Fruit fly (Drosophila melanogaster) whole organism, prepupa: Measurements from ENCODE around the gene CG31777.

Experiments
- Blimp-1 ChIP-seq: fragments of 200-800 bp; sonication (Bioruptor generic); optimal IDR thresholded peaks from 3 replicates; lab custom pipeline; 2017; ENCODE audit warnings: missing biosample characterization, missing genetic modification characterization, mild to moderate bottlenecking, moderate library complexity, missing genetic modification reagents
- CG10631 ChIP-seq: fragments of 200-800 bp; sonication (Bioruptor generic); optimal IDR thresholded peaks from 2 replicates; lab custom pipeline; 2016; ENCODE audit warnings: missing biosample characterization, missing genetic modification characterization
- CG10669 ChIP-seq: fragments of 200-800 bp; sonication (Bioruptor generic); optimal IDR thresholded peaks from 3 replicates; lab custom pipeline; 2018; ENCODE audit warnings: missing biosample characterization, mild to moderate bottlenecking, missing genetic modification characterization, moderate library complexity
- CG11294 ChIP-seq: fragments of 200-800 bp; sonication (Bioruptor generic); IDR thresholded peaks from 2 replicates; pipeline ENCODE4 v1.3.6; 2022; ENCODE audit warnings: missing biosample characterization, missing genetic modification characterization
- CG11762 ChIP-seq: fragments of 200-800 bp; sonication (Bioruptor generic); optimal IDR thresholded peaks from 3 replicates; lab custom pipeline; 2016; ENCODE audit warnings: missing biosample characterization, missing genetic modification characterization; ENCODE audit not compliant: insufficient read depth
- CG15336 ChIP-seq: fragments of 200-800 bp; sonication (Bioruptor generic); IDR thresholded peaks from 2 replicates; pipeline ENCODE4 v1.3.6; 2022; ENCODE audit warnings: missing biosample characterization, missing genetic modification characterization
- CG1621 ChIP-seq: fragments of 200-800 bp; sonication (Bioruptor generic); optimal IDR thresholded peaks from 3 replicates; lab custom pipeline; 2018; ENCODE audit warnings: missing biosample characterization, mild to moderate bottlenecking, missing genetic modification characterization
- CG16779 ChIP-seq: fragments of 200-800 bp; sonication (Bioruptor generic); optimal IDR thresholded peaks from 3 replicates; lab custom pipeline; 2017; ENCODE audit warnings: missing biosample characterization, mild to moderate bottlenecking, missing genetic modification characterization
- CG31627 ChIP-seq: fragments of 200-800 bp; sonication (Bioruptor generic); optimal IDR thresholded peaks from 3 replicates; lab custom pipeline; 2016; ENCODE audit warnings: missing biosample characterization, missing genetic modification characterization
- CG32006 ChIP-seq: fragments of 200-800 bp; sonication (Bioruptor generic); optimal IDR thresholded peaks from 3 replicates; lab custom pipeline; 2017; ENCODE audit warnings: missing biosample characterization, mild to moderate bottlenecking, missing genetic modification characterization
- CG34406 ChIP-seq: fragments of 200-800 bp; sonication (Bioruptor generic); optimal IDR thresholded peaks from 3 replicates; lab custom pipeline; 2016; ENCODE audit warnings: missing biosample characterization, missing genetic modification characterization
- CG3919 ChIP-seq: fragments of 200-800 bp; sonication (Bioruptor generic); optimal IDR thresholded peaks from 3 replicates; lab custom pipeline; 2016; ENCODE audit warnings: missing biosample characterization, missing genetic modification characterization
- CG4318 ChIP-seq: fragments of 200-800 bp; sonication (Bioruptor generic); optimal IDR thresholded peaks from 3 replicates; lab custom pipeline; 2017; ENCODE audit warnings: missing biosample characterization, mild to moderate bottlenecking, missing genetic modification characterization
- CG6163 ChIP-seq: fragments of 200-800 bp; sonication (Bioruptor generic); IDR thresholded peaks from 3 replicates; pipeline ENCODE4 v1.3.6; 2022; ENCODE audit warnings: missing biosample characterization, missing genetic modification characterization
- CG6276 ChIP-seq: fragments of 200-800 bp; sonication (Bioruptor generic); optimal IDR thresholded peaks from 2 replicates; lab custom pipeline; 2017; ENCODE audit warnings: missing biosample characterization, mild to moderate bottlenecking, missing genetic modification characterization
- CG6792 ChIP-seq: fragments of 200-800 bp; sonication (Bioruptor generic); optimal IDR thresholded peaks from 3 replicates; lab custom pipeline; 2016; ENCODE audit warnings: missing biosample characterization, missing genetic modification characterization
- CG6808 ChIP-seq: fragments of 200-800 bp; sonication (Bioruptor generic); optimal IDR thresholded peaks from 3 replicates; lab custom pipeline; 2017; ENCODE audit warnings: missing biosample characterization, missing genetic modification characterization, mild to moderate bottlenecking, moderate library complexity, missing genetic modification reagents
- CG6854 ChIP-seq: fragments of 200-800 bp; sonication (Bioruptor generic); optimal IDR thresholded peaks from 2 replicates; lab custom pipeline; 2017; ENCODE audit warnings: missing biosample characterization, mild to moderate bottlenecking, missing genetic modification characterization
- CG7368 ChIP-seq: fragments of 200-800 bp; sonication (Bioruptor generic); optimal IDR thresholded peaks from 3 replicates; lab custom pipeline; 2016; ENCODE audit warnings: missing biosample characterization, missing genetic modification characterization
- CG8119 ChIP-seq: fragments of 200-800 bp; sonication (Bioruptor generic); IDR thresholded peaks from 3 replicates; pipeline ENCODE4 v1.3.6; 2022; ENCODE audit warnings: missing biosample characterization, missing genetic modification characterization
- CG8319 ChIP-seq: fragments of 200-800 bp; sonication (Bioruptor generic); optimal IDR thresholded peaks from 3 replicates; lab custom pipeline; 2016; ENCODE audit warnings: missing biosample characterization, missing genetic modification characterization
- CG8632 ChIP-seq: fragments of 200-800 bp; sonication (Bioruptor generic); optimal IDR thresholded peaks from 3 replicates; lab custom pipeline; 2016; ENCODE audit warnings: missing biosample characterization, missing genetic modification characterization
- CG9139 ChIP-seq: fragments of 200-800 bp; sonication (Bioruptor generic); optimal IDR thresholded peaks from 3 replicates; lab custom pipeline; 2017; ENCODE audit warnings: missing biosample characterization, mild to moderate bottlenecking, missing genetic modification characterization
- Eip75B ChIP-seq: fragments of 200-800 bp; sonication (Bioruptor generic); optimal IDR thresholded peaks from 3 replicates; lab custom pipeline; 2016; ENCODE audit warnings: missing biosample characterization, missing genetic modification characterization
- Eip78C ChIP-seq: fragments of 200-800 bp; sonication (Bioruptor generic); peaks from one replicate; lab custom pipeline; 2016; ENCODE audit warnings: missing biosample characterization, missing genetic modification characterization
- Eip93F ChIP-seq: fragments of 200-800 bp; sonication (Bioruptor generic); optimal IDR thresholded peaks from 2 replicates; lab custom pipeline; 2016; ENCODE audit warnings: missing biosample characterization, mild to moderate bottlenecking, missing genetic modification characterization
- Ets21C ChIP-seq: fragments of 200-800 bp; sonication (Bioruptor generic); optimal IDR thresholded peaks from 3 replicates; lab custom pipeline; 2016; ENCODE audit warnings: missing biosample characterization, missing genetic modification characterization
- Ets96B ChIP-seq: fragments of 200-800 bp; optimal IDR thresholded peaks from 2 replicates; lab custom pipeline; 2019; ENCODE audit warnings: missing biosample characterization, mild to moderate bottlenecking, missing genetic modification characterization, moderate library complexity
- Gug ChIP-seq: fragments of 200-800 bp; sonication (Bioruptor generic); IDR thresholded peaks from 2 replicates; pipeline ENCODE4 v1.3.6; 2022; ENCODE audit warnings: missing biosample characterization, missing genetic modification characterization
- Hr38 ChIP-seq: sonication (Bioruptor generic); optimal IDR thresholded peaks from 2 replicates; lab custom pipeline; 2016; ENCODE audit warnings: missing biosample characterization, missing genetic modification characterization
- Hr39 ChIP-seq: fragments of 200-800 bp; sonication (Bioruptor generic); optimal IDR thresholded peaks from 2 replicates; lab custom pipeline; 2016; ENCODE audit warnings: missing biosample characterization, missing genetic modification characterization
- OdsH ChIP-seq: fragments of 200-800 bp; sonication (Bioruptor generic); optimal IDR thresholded peaks from 3 replicates; lab custom pipeline; 2016; ENCODE audit warnings: missing biosample characterization, missing genetic modification characterization
- Sox102F ChIP-seq: fragments of 200-800 bp; sonication (Bioruptor generic); optimal IDR thresholded peaks from 2 replicates; lab custom pipeline; 2016; ENCODE audit warnings: missing biosample characterization, mild to moderate bottlenecking, missing genetic modification characterization
- Sox14 ChIP-seq: fragments of 200-800 bp; sonication (Bioruptor generic); optimal IDR thresholded peaks from 3 replicates; lab custom pipeline; 2016; ENCODE audit warnings: missing biosample characterization, missing genetic modification characterization
- Sox15 ChIP-seq: fragments of 200-800 bp; sonication (Bioruptor generic); optimal IDR thresholded peaks from 3 replicates; lab custom pipeline; 2016; ENCODE audit warnings: missing biosample characterization, missing genetic modification characterization
- achi ChIP-seq: fragments of 200-800 bp; sonication (Bioruptor generic); optimal IDR thresholded peaks from 3 replicates; lab custom pipeline; 2016; ENCODE audit warnings: missing biosample characterization, missing genetic modification characterization
- acj6 ChIP-seq: fragments of 200-800 bp; sonication (Bioruptor generic); optimal IDR thresholded peaks from 3 replicates; lab custom pipeline; 2016; ENCODE audit warnings: missing biosample characterization, missing genetic modification characterization
- cyc ChIP-seq: fragments of 200-800 bp; sonication (Bioruptor generic); optimal IDR thresholded peaks from 3 replicates; lab custom pipeline; 2016; ENCODE audit warnings: missing biosample characterization, missing genetic modification characterization
- dac ChIP-seq: fragments of 200-800 bp; sonication (Bioruptor generic); optimal IDR thresholded peaks from 2 replicates; lab custom pipeline; 2017; ENCODE audit warnings: missing biosample characterization, mild to moderate bottlenecking, missing genetic modification characterization
- dsx ChIP-seq: fragments of 200-800 bp; optimal IDR thresholded peaks from 3 replicates; lab custom pipeline; 2019; ENCODE audit warnings: missing biosample characterization, mild to moderate bottlenecking, missing genetic modification characterization, moderate library complexity; ENCODE audit not compliant: poor library complexity, severe bottlenecking
- eg ChIP-seq: fragments of 200-800 bp; sonication (Bioruptor generic); IDR thresholded peaks from 3 replicates; pipeline ENCODE4 v1.3.6; 2022; ENCODE audit warnings: missing biosample characterization, missing genetic modification characterization
- esn ChIP-seq: fragments of 200-800 bp; sonication (Bioruptor generic); optimal IDR thresholded peaks from 2 replicates; lab custom pipeline; 2016; ENCODE audit warnings: missing biosample characterization, mild to moderate bottlenecking, missing genetic modification characterization, moderate library complexity
- fkh ChIP-seq: fragments of 200-800 bp; sonication (Bioruptor generic); optimal IDR thresholded peaks from 3 replicates; lab custom pipeline; 2017; ENCODE audit warnings: missing biosample characterization, mild to moderate bottlenecking, missing genetic modification characterization, moderate library complexity
- lz ChIP-seq: fragments of 200-800 bp; sonication (Bioruptor generic); optimal IDR thresholded peaks from 3 replicates; lab custom pipeline; 2016; ENCODE audit warnings: missing biosample characterization, missing genetic modification characterization
- net ChIP-seq: fragments of 200-800 bp; sonication (Bioruptor generic); optimal IDR thresholded peaks from 3 replicates; lab custom pipeline; 2016; ENCODE audit warnings: missing biosample characterization, missing genetic modification characterization
- pdm3 ChIP-seq: fragments of 200-800 bp; sonication (Bioruptor generic); optimal IDR thresholded peaks from 3 replicates; lab custom pipeline; 2016; ENCODE audit warnings: missing biosample characterization, missing genetic modification characterization
- salr ChIP-seq, 2 experiments: fragments of 200-800 bp; sonication (Bioruptor generic); optimal IDR thresholded peaks; 3 replicates each; lab custom pipeline; 2016 to 2018; ENCODE audit warnings: missing biosample characterization in 2 of 2, missing genetic modification characterization in 2 of 2, mild to moderate bottlenecking in 1 of 2
- spab ChIP-seq: fragments of 200-800 bp; sonication (Bioruptor generic); optimal IDR thresholded peaks from 2 replicates; lab custom pipeline; 2017; ENCODE audit warnings: missing biosample characterization, mild to moderate bottlenecking, missing genetic modification characterization, missing genetic modification reagents
- ss ChIP-seq, 2 experiments: fragments of 200-800 bp; sonication (Bioruptor generic); optimal IDR thresholded peaks; 2 replicates in 1 of 2; 3 replicates in 1 of 2; lab custom pipeline; 2017 to 2018; ENCODE audit warnings: mild to moderate bottlenecking in 2 of 2, missing biosample characterization in 2 of 2, missing genetic modification characterization in 2 of 2, moderate library complexity in 1 of 2
- svp ChIP-seq: fragments of 200-800 bp; sonication (Bioruptor generic); peaks from one replicate; lab custom pipeline; 2016; ENCODE audit warnings: missing biosample characterization, missing genetic modification characterization
- topi ChIP-seq: fragments of 200-800 bp; sonication (Bioruptor generic); optimal IDR thresholded peaks from 3 replicates; lab custom pipeline; 2016; ENCODE audit warnings: missing biosample characterization, missing genetic modification characterization
- vri ChIP-seq: fragments of 200-800 bp; sonication (Bioruptor generic); optimal IDR thresholded peaks from 3 replicates; lab custom pipeline; 2016; ENCODE audit warnings: missing biosample characterization, mild to moderate bottlenecking, missing genetic modification characterization

CG31777 gene

dm6 chr2L:3737003-3737662, 30.3 kb upstream of the CG31777 start:
- TF ChIP-seq Ets96B (tag; lab: Kevin White, UChicago) (peak; percentile 27), CG10631 (GFP tag; lab: Kevin White, UChicago) (no peak), CG16779 (tag; lab: Kevin White, UChicago) (no peak), CG8319 (GFP tag; lab: Kevin White, UChicago) (no peak), salr (GFP tag; optimal IDR thresholded peaks at IDR 0.05; lab: Kevin White, UChicago) (peak in 1 of 2 experiments; percentile 32), net (GFP tag; lab: Kevin White, UChicago) (no peak), CG6792 (GFP tag; lab: Kevin White, UChicago) (no peak), fkh (GFP tag; lab: Kevin White, UChicago) (no peak), lz (no peak), CG6854 (GFP tag; lab: Kevin White, UChicago) (no peak), CG32006 (GFP tag; lab: Kevin White, UChicago) (peak; percentile 61), CG3919 (GFP tag; lab: Kevin White, UChicago) (peak; percentile 36), ss (GFP tag; optimal IDR thresholded peaks at IDR 0.05; lab: Kevin White, UChicago) (no peak), spab (GFP tag; lab: Kevin White, UChicago) (no peak), Gug (GFP tag; lab: Robert Waterston, UW) (no peak), CG9139 (GFP tag; lab: Kevin White, UChicago) (no peak), Sox15 (GFP tag; lab: Kevin White, UChicago) (no peak), acj6 (GFP tag; lab: Kevin White, UChicago) (peak; percentile 10), Eip75B (GFP tag; lab: Kevin White, UChicago) (no peak), achi (GFP tag; lab: Kevin White, UChicago) (peak; percentile 39), eg (GFP tag; lab: Robert Waterston, UW) (0 out of 3 replicates have a peak, but pooled peaks have one; percentile 28), CG4318 (GFP tag; lab: Kevin White, UChicago) (no peak), svp (peak; percentile 56), OdsH (GFP tag; lab: Kevin White, UChicago) (peak; percentile 29), CG8119 (GFP tag; lab: Robert Waterston, UW) (no peak), CG10669 (GFP tag; lab: Kevin White, UChicago) (no peak), Eip78C (GFP tag; lab: Kevin White, UChicago) (peak; percentile 81), Sox14 (no peak), pdm3 (no peak), Ets21C (GFP tag; lab: Kevin White, UChicago) (no peak), Sox102F (GFP tag; lab: Kevin White, UChicago) (no peak), dac (no peak), Hr39 (GFP tag; lab: Kevin White, UChicago) (no peak), CG8632 (GFP tag; lab: Kevin White, UChicago) (peak; percentile 3), cyc (GFP tag; lab: Kevin White, UChicago) (no peak), Eip93F (no peak), CG11294 (GFP tag; lab: Robert Waterston, UW) (no peak), dsx (GFP tag; lab: Kevin White, UChicago) (no peak), CG15336 (no peak), CG34406 (GFP tag; lab: Kevin White, UChicago) (peak; percentile 13), CG6808 (GFP tag; lab: Kevin White, UChicago) (no peak), CG6163 (no peak), topi (no peak), CG7368 (GFP tag; lab: Kevin White, UChicago) (no peak), Blimp-1 (GFP tag; lab: Kevin White, UChicago) (no peak), Hr38 (GFP tag; lab: Kevin White, UChicago) (no peak), esn (GFP tag; lab: Kevin White, UChicago) (no peak), CG11762 (GFP tag; lab: Kevin White, UChicago) (no peak), CG6276 (GFP tag; lab: Kevin White, UChicago) (peak; percentile 36), CG31627 (GFP tag; lab: Kevin White, UChicago) (no peak), CG1621 (tag; lab: Kevin White, UChicago) (no peak), vri (GFP tag; lab: Kevin White, UChicago) (no peak)
